Worm (Caenorhabditis elegans): ENCODE results near the gene pole-2.

DNA sequence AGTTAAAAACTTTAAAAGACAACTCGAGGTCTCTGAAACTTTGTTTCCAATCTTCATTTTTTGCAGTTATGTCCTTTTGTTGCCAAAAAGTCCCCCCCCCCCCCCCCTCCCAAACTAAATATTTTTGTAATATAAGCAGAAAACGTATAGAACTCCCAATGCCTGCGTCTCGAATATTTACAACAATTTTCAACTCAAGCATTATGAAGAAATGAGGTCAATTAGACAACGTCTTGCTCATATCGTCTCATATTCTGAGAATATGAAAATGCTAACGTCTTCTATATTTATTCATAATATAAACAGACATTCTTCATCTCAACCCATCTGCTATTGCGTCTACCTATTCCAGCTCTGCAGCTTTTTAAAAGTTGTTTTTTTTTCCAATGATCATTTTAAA, 31.7 kb upstream of the pole-2 start, which contains the start of gene H23L24.1:
- TF ChIP-seq ama-1 (optimal IDR thresholded peaks at IDR 0.05) (no peak), ama-1 (GFP tag; optimal IDR thresholded peaks at IDR 0.05) (no peak), tbp1 (GFP tag; optimal IDR thresholded peaks at IDR 0.05) (no peak), lsl-1 (GFP tag; optimal IDR thresholded peaks at IDR 0.05) (no peak), rpc-1 (optimal IDR thresholded peaks at IDR 0.05) (no peak), rpc-1 (tag; optimal IDR thresholded peaks at IDR 0.05) (no peak), zim-3 (tag; optimal IDR thresholded peaks at IDR 0.05) (no peak), unc-130 (GFP tag; optimal IDR thresholded peaks at IDR 0.05) (no peak), hsf-1 (GFP tag; IDR thresholded peaks at IDR 0.05) (no peak), snpc-3.4 (tag; optimal IDR thresholded peaks at IDR 0.05) (no peak), B0336.3 (GFP tag; IDR thresholded peaks at IDR 0.05) (no peak), lin-54 (GFP tag; optimal IDR thresholded peaks at IDR 0.05) (no peak), madf-3 (GFP tag; IDR thresholded peaks at IDR 0.05) (no peak), ceh-100 (GFP tag; IDR thresholded peaks at IDR 0.05) (no peak), unc-62 (GFP tag; optimal IDR thresholded peaks at IDR 0.05) (no peak), F39B2.1 (GFP tag; IDR thresholded peaks at IDR 0.05) (no peak)

Data from whole organism, young adult.